Worm (Caenorhabditis elegans): ENCODE measurements around the gene rab-3.

The rab-3 gene

ce11 chrII:5774120-5774519, 46.5 kb upstream of the rab-3 start, which contains the start of the genes dmd-5 and F10C1.1:
dmd-5 (minus strand) TSS chrII:5774220.
F10C1.1 (plus strand) TSS chrII:5774229.
- TF ChIP-seq dpl-1 (GFP tag; optimal IDR thresholded peaks at IDR 0.05): no peak
- no peak for TF ChIP-seq zip-11 (GFP tag; IDR thresholded peaks at IDR 0.05)
- TF ChIP-seq F44E2.7 (GFP tag; IDR thresholded peaks at IDR 0.05): no peak
- no peak for TF ChIP-seq Y48G9A.11 (GFP tag; IDR thresholded peaks at IDR 0.05)
- TF ChIP-seq php-3 (GFP tag; IDR thresholded peaks at IDR 0.05): no peak
- TF ChIP-seq unc-62 (GFP tag; optimal IDR thresholded peaks at IDR 0.05 in 1 of 2): peak in 1 of 2 experiments; percentile 20
- no peak for TF ChIP-seq unc-62 (tag; optimal IDR thresholded peaks at IDR 0.05)

- TF ChIP-seq ces-1 (GFP tag; optimal IDR thresholded peaks at IDR 0.05) (no peak), tra-1 (GFP tag; IDR thresholded peaks at IDR 0.05) (no peak), ama-1 (optimal IDR thresholded peaks at IDR 0.05) (no peak), F37D6.2 (tag; optimal IDR thresholded peaks at IDR 0.05) (peak; percentile 2), Y105C5A.15 (GFP tag; IDR thresholded peaks at IDR 0.05) (peak; percentile 71; the same call in 1 of the 2 replicates), egl-27 (tag; optimal IDR thresholded peaks at IDR 0.05) (no peak), lin-39 (tag; optimal IDR thresholded peaks at IDR 0.05) (no peak), ztf-11 (tag; optimal IDR thresholded peaks at IDR 0.05) (no peak), Y5F2A.4 (GFP tag; optimal IDR thresholded peaks at IDR 0.05) (no peak), ceh-44 (GFP tag; IDR thresholded peaks at IDR 0.05) (0 out of 2 replicates have a peak, but pooled peaks have one; percentile 13), T20F7.1 (GFP tag; optimal IDR thresholded peaks at IDR 0.05) (no peak), nhr-41 (GFP tag; IDR thresholded peaks at IDR 0.05) (peak; percentile 54; the same call in 1 of the 2 replicates), daf-12 (tag; optimal IDR thresholded peaks at IDR 0.05) (no peak), fos-1 (tag; optimal IDR thresholded peaks at IDR 0.05) (no peak), lin-38 (GFP tag; IDR thresholded peaks at IDR 0.05) (peak; percentile 72), spr-1 (tag; optimal IDR thresholded peaks at IDR 0.05) (peak; percentile 23), lir-3 (tag; optimal IDR thresholded peaks at IDR 0.05) (no peak), ceh-62 (tag; optimal IDR thresholded peaks at IDR 0.05) (no peak), madf-5 (GFP tag; IDR thresholded peaks at IDR 0.05) (0 out of 4 replicates have a peak, but pooled peaks of 1 of the 2 experiments have one; percentile 15), nhr-6 (tag; optimal IDR thresholded peaks at IDR 0.05) (no peak), mep-1 (tag; optimal IDR thresholded peaks at IDR 0.05) (peak; percentile 62), dmd-6 (GFP tag; IDR thresholded peaks at IDR 0.05) (peak; percentile 58), ceh-28 (tag; optimal IDR thresholded peaks at IDR 0.05) (no peak), nhr-111 (GFP tag; optimal IDR thresholded peaks at IDR 0.05) (no peak), dmd-8 (GFP tag; IDR thresholded peaks at IDR 0.05) (peak; percentile 67; the same call in 1 of the 2 replicates), snpc-1.2 (GFP tag; IDR thresholded peaks at IDR 0.05) (peak; percentile 65; the same call in 1 of the 2 replicates), madf-9 (GFP tag; conservative IDR thresholded peaks at IDR 0.05) (peak; percentile 73), dmd-9 (GFP tag; IDR thresholded peaks at IDR 0.05) (peak; percentile 63), mes-2 (tag; optimal IDR thresholded peaks at IDR 0.05; ENCODE audit: poor library complexity, severe bottlenecking) (peak; percentile 77), F49E8.2 (tag; optimal IDR thresholded peaks at IDR 0.05; ENCODE audit: borderline replicate concordance) (no peak), arid-1 (GFP tag; conservative IDR thresholded peaks at IDR 0.05) (peak; percentile 72), unc-62 (GFP tag; optimal IDR thresholded peaks at IDR 0.05 in 1 of 2) (peak in 1 of 2 experiments; percentile 93), unc-62 (tag; optimal IDR thresholded peaks at IDR 0.05) (no peak), duxl-1 (tag; optimal IDR thresholded peaks at IDR 0.05; ENCODE audit: poor library complexity) (no peak), daf-19 (GFP tag; conservative IDR thresholded peaks at IDR 0.05) (no peak), spr-3 (GFP tag; optimal IDR thresholded peaks at IDR 0.05) (peak; percentile 1), attf-4 (tag; optimal IDR thresholded peaks at IDR 0.05) (no peak), skn-1 (tag; optimal IDR thresholded peaks at IDR 0.05) (no peak), Y75B8A.6 (GFP tag; IDR thresholded peaks at IDR 0.05) (no peak), jun-1 (tag; optimal IDR thresholded peaks at IDR 0.05) (no peak), nhr-102 (tag; optimal IDR thresholded peaks at IDR 0.05) (peak; percentile 14), lsy-2 (tag; optimal IDR thresholded peaks at IDR 0.05) (no peak), F10B5.3 (tag; optimal IDR thresholded peaks at IDR 0.05) (peak; percentile 14), zip-11 (GFP tag; IDR thresholded peaks at IDR 0.05) (0 out of 2 replicates have a peak, but pooled peaks have one; percentile 32)
These were observed 45.0 kb upstream of the rab-3 start for ce11 chrII:5772547-5773142.
